Worm (Caenorhabditis elegans) whole organism, late embryonic: ENCODE results near the gene odc-1.

Experiments
- sox-4 ChIP-seq: sonication (generic microtip); optimal IDR thresholded peaks from 2 replicates; lab custom pipeline; 2017; ENCODE audit warnings: mild to moderate bottlenecking, missing genetic modification characterization, inconsistent platforms, missing compliant biosample characterization
- zip-5 ChIP-seq: sonication (generic microtip); optimal IDR thresholded peaks from 2 replicates; lab custom pipeline; 2016; ENCODE audit warnings: missing genetic modification characterization, missing compliant biosample characterization

ce11 chrV:6928938-6929337 lies 28.9 kb upstream of the odc-1 start, which contains the start of gene unc-68:
- TF ChIP-seq sox-4 (no peak), zip-5 (tag; lab: Kevin White, UChicago) (no peak)
